Fruit fly (Drosophila melanogaster): Measurements from ENCODE around the gene CG31637.
A peak's percentile ranks its signal among the peaks of the same experiment; 100 is the strongest.

Gene CG31637

dm6 chr2L:6561463-6562357 is 63.3 kb downstream of the CG31637 start, which contains the start of the genes Trmt6 and Ent2 (continued):
- TF ChIP-seq dsf (GFP tag; optimal IDR thresholded peaks at IDR 0.05; ENCODE audit: borderline replicate concordance) = peak; percentile 83
- TF ChIP-seq pan (optimal IDR thresholded peaks at IDR 0.05) = no peak
- TF ChIP-seq GATAd (GFP tag; optimal IDR thresholded peaks at IDR 0.05) = peak; percentile 94
- peak; percentile 94 for TF ChIP-seq Hnf4 (GFP tag; optimal IDR thresholded peaks at IDR 0.05)
- no peak for TF ChIP-seq Dif (GFP tag; optimal IDR thresholded peaks at IDR 0.05; ENCODE audit: partially characterized antibody)

dm6 chr2L:6562358-6562687 is 63.9 kb downstream of the CG31637 start:
- TF ChIP-seq pan (optimal IDR thresholded peaks at IDR 0.05) (no peak), OdsH (GFP tag; optimal IDR thresholded peaks at IDR 0.05) (no peak)

- TF ChIP-seq sage (GFP tag; optimal IDR thresholded peaks at IDR 0.05) (no peak), foxo (GFP tag; optimal IDR thresholded peaks at IDR 0.05) (no peak), Hr83 (GFP tag; optimal IDR thresholded peaks at IDR 0.05; ENCODE audit: poor library complexity, severe bottlenecking) (no peak), CG32264 (GFP tag; optimal IDR thresholded peaks at IDR 0.05) (no peak), h (GFP tag; optimal IDR thresholded peaks at IDR 0.05) (no peak), Abd-B (GFP tag; optimal IDR thresholded peaks at IDR 0.05) (no peak), Mio (GFP tag; optimal IDR thresholded peaks at IDR 0.05) (no peak), tai (GFP tag; optimal IDR thresholded peaks at IDR 0.05) (no peak), rgr (GFP tag; optimal IDR thresholded peaks at IDR 0.05) (no peak), pan (optimal IDR thresholded peaks at IDR 0.05) (no peak)
Observed at dm6 chr2L:6564955-6565354, 66.5 kb downstream of the CG31637 start.

DNA sequence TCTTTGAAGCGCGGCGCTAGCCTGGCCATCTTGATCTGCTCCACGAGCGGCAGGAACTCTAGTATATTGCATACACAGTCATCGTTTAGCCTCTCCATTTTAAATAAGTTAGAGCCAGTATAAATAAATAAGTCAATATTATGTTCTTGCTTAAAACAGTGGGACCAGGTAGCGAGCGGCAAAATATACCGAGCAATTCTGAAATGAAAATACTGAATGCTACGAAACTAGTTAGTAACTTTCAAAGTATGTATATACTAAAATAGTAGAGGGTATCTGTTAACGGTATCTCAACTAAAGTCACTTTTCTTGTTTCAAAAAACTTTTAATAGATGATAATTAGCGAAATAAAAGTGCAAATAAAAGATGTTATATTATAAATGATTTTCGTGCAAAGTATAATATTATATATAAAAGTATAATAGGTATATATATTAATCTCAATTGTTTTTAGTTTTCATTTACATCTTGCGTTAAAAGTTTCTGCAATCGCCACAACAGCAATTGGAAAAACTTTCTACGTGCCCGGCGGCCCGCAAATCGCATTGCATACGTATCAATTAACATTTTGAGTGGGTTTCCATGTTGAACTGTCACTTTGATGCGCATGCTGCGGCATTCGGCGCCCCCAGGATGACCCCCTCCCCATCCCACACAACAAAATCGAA is 67.7 kb downstream of the CG31637 start, which contains the start of gene CG13766:
TSS of gene CG13766 (minus strand) at position 162 of the 668 bp plus-strand sequence.
- TF ChIP-seq rgr (GFP tag; optimal IDR thresholded peaks at IDR 0.05) = no peak
- TF ChIP-seq h (GFP tag; optimal IDR thresholded peaks at IDR 0.05) = no peak
- no peak for TF ChIP-seq pan (optimal IDR thresholded peaks at IDR 0.05)
- no peak for TF ChIP-seq lola (GFP tag; optimal IDR thresholded peaks at IDR 0.05)
- TF ChIP-seq ey (GFP tag; optimal IDR thresholded peaks at IDR 0.05) = no peak
- no peak for TF ChIP-seq Dif (GFP tag; optimal IDR thresholded peaks at IDR 0.05; ENCODE audit: partially characterized antibody)
- no peak for TF ChIP-seq usp (GFP tag; optimal IDR thresholded peaks at IDR 0.05)
- no peak for TF ChIP-seq OdsH (GFP tag; optimal IDR thresholded peaks at IDR 0.05)
- TF ChIP-seq tai (GFP tag; optimal IDR thresholded peaks at IDR 0.05) = no peak
- no peak for TF ChIP-seq woc (GFP tag; optimal IDR thresholded peaks at IDR 0.05)
- TF ChIP-seq Sp1 (GFP tag; optimal IDR thresholded peaks at IDR 0.05) = no peak
